Fruit fly (Drosophila melanogaster): ENCODE results near the gene CG13005.

The CG13005 gene

DNA sequence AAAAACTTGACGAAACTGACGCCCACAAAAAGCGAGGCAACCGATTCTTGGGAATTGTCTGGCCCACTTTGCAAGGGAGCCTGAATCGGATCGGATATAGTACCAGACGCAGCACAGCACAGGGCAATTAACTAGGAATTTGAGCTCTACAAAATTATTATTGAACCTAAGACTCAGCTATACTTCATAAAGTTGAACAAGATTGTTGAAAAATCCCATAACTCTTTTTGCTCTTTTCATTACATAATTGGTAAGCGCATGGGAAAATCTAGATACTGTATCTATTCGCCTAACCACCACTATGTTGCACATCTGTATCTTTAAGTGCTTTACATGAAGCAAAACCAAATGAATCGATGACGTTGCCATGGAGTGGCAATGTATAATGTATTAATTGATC, 29.6 kb downstream of the CG13005 start (continued):
- TF ChIP-seq Doc3 (GFP tag; IDR thresholded peaks at IDR 0.05; ENCODE audit: partially characterized antibody) (no peak), chinmo (GFP tag; IDR thresholded peaks at IDR 0.05; ENCODE audit: partially characterized antibody) (no peak), Hmr (GFP tag; optimal IDR thresholded peaks at IDR 0.05) (peak; percentile 42), odd (GFP tag; optimal IDR thresholded peaks at IDR 0.05) (peak; percentile 69), croc (GFP tag; conservative IDR thresholded peaks at IDR 0.05) (peak; percentile 69; the same call in 2 of the 3 replicates), CG15514 (GFP tag; optimal IDR thresholded peaks at IDR 0.05) (peak; percentile 22), CG9876 (GFP tag; optimal IDR thresholded peaks at IDR 0.05) (no peak), yki (optimal IDR thresholded peaks at IDR 0.05) (no peak), ken (GFP tag; IDR thresholded peaks at IDR 0.05) (peak; percentile 83), CG9727 (GFP tag; optimal IDR thresholded peaks at IDR 0.05) (peak; percentile 67), insv (GFP tag; optimal IDR thresholded peaks at IDR 0.05) (no peak), CG10654 (GFP tag; optimal IDR thresholded peaks at IDR 0.05) (peak; percentile 65), MESR4 (GFP tag; optimal IDR thresholded peaks at IDR 0.05) (no peak), CG3281 (GFP tag; optimal IDR thresholded peaks at IDR 0.05) (peak; percentile 6), zen2 (GFP tag; IDR thresholded peaks at IDR 0.05; ENCODE audit: partially characterized antibody) (no peak), CG13775 (GFP tag; optimal IDR thresholded peaks at IDR 0.05) (peak; percentile 18), dmrt99B (tag; optimal IDR thresholded peaks at IDR 0.05) (peak; percentile 88), H15 (GFP tag; IDR thresholded peaks at IDR 0.05) (peak; percentile 65), CG16815 (GFP tag; optimal IDR thresholded peaks at IDR 0.05) (peak; percentile 24), CG11723 (GFP tag; optimal IDR thresholded peaks at IDR 0.05) (peak; percentile 55), CG16813 (GFP tag; IDR thresholded peaks at IDR 0.05; ENCODE audit: partially characterized antibody) (no peak), bbx (GFP tag; IDR thresholded peaks at IDR 0.05; ENCODE audit: partially characterized antibody) (no peak), CG7839 (tag; optimal IDR thresholded peaks at IDR 0.05) (peak; percentile 84), CG6813 (GFP tag; optimal IDR thresholded peaks at IDR 0.05) (peak; percentile 61), HmgD (GFP tag; optimal IDR thresholded peaks at IDR 0.05) (peak; percentile 7), CG18619 (GFP tag; optimal IDR thresholded peaks at IDR 0.05) (peak; percentile 50), CkIIα-i1 (GFP tag; IDR thresholded peaks at IDR 0.05) (no peak), esg (GFP tag; conservative IDR thresholded peaks at IDR 0.05) (peak; percentile 64), CG3847 (GFP tag; IDR thresholded peaks at IDR 0.05) (peak; percentile 55), CG5180 (GFP tag; optimal IDR thresholded peaks at IDR 0.05) (peak; percentile 60), CG33213 (GFP tag; optimal IDR thresholded peaks at IDR 0.05) (peak; percentile 62), CG14014 (GFP tag; IDR thresholded peaks at IDR 0.05) (peak; percentile 72; the same call in 1 of the 2 replicates), dati (GFP tag; IDR thresholded peaks at IDR 0.05) (no peak), CG3163 (GFP tag; optimal IDR thresholded peaks at IDR 0.05) (peak; percentile 2), Poxn (GFP tag; IDR thresholded peaks at IDR 0.05) (no peak), cato (GFP tag; optimal IDR thresholded peaks at IDR 0.05; ENCODE audit: borderline replicate concordance) (peak; percentile 59), CG43689 (GFP tag; IDR thresholded peaks at IDR 0.05) (peak; percentile 47; the same call in 1 of the 2 replicates), CG34422 (GFP tag; IDR thresholded peaks at IDR 0.05) (peak; percentile 61; the same call in 1 of the 3 replicates), Med (GFP tag) (peak; percentile 90), sd (tag; optimal IDR thresholded peaks at IDR 0.05) (no peak), CG10543 (GFP tag; optimal IDR thresholded peaks at IDR 0.05) (peak; percentile 14), CG18599 (GFP tag; optimal IDR thresholded peaks at IDR 0.05) (peak; percentile 60), ash1 (GFP tag; optimal IDR thresholded peaks at IDR 0.05) (no peak), Rfx (GFP tag; IDR thresholded peaks at IDR 0.05) (peak; percentile 68), abd-A (tag; optimal IDR thresholded peaks at IDR 0.05) (no peak), Hr3 (GFP tag; optimal IDR thresholded peaks at IDR 0.05) (peak; percentile 79), CG10366 (GFP tag; IDR thresholded peaks at IDR 0.05) (peak; percentile 79), Atf3 (GFP tag; optimal IDR thresholded peaks at IDR 0.05) (peak; percentile 62), ttk (GFP tag; IDR thresholded peaks at IDR 0.05) (peak; percentile 52), Neu2 (GFP tag; optimal IDR thresholded peaks at IDR 0.05; ENCODE audit: borderline replicate concordance) (no peak)

All from whole organism, embryonic.